Worm (Caenorhabditis elegans): Measurements from ENCODE around the gene srsx-7.

srsx-7 gene

DNA sequence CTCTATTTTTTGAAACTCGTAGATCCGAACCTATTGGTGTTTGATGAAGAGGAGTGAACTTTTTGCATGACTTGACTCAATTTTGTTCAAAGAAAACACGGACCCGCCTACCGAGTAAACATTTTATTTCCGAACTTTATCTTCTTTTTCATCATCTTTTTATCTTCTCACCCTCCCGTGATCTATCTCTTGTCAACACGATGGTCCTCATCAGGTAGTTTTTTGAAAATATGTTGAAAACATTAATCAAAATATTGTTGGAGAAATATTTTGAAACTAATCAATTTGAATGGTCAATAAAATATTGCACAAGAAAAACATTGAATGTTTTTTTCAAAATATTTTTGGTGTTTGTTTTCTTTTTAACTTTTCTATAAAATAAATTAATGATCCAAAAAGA lies 17.2 kb upstream of the srsx-7 start:
- TF ChIP-seq ceh-8 (GFP tag; optimal IDR thresholded peaks at IDR 0.05) (no peak), unc-130 (tag; optimal IDR thresholded peaks at IDR 0.05) (no peak), C16A3.4 (tag; optimal IDR thresholded peaks at IDR 0.05) (no peak), nhr-28 (tag; optimal IDR thresholded peaks at IDR 0.05) (no peak)

DNA sequence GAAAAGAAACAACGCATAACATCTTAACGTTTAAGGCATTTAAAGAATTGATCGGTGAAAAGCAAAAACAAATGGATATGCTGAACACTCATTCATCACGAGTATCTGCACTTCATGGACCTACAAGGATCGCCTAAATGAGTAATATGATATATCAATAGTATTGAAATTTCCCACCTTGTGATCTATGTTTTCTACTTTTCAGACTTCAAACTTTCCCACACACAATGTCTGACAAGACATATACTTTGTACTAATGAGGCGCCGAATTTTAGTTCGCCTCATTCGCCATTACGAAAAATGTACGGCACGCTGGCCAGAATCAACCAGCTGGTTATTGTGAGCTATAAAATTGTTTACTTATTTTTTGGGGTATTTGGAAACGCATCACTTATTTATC lies 1.2 kb downstream of the srsx-7 start, which contains the start of gene srsx-6:
srsx-6 (plus strand) TSS at position 301 of the 400 bp plus-strand sequence.
- TF ChIP-seq hlh-4 (tag; optimal IDR thresholded peaks at IDR 0.05): no peak
- TF ChIP-seq zip-4 (GFP tag; optimal IDR thresholded peaks at IDR 0.05): no peak
- TF ChIP-seq pag-3 (tag; optimal IDR thresholded peaks at IDR 0.05; ENCODE audit: borderline replicate concordance, insufficient read depth): no peak
- TF ChIP-seq egl-13 (tag; optimal IDR thresholded peaks at IDR 0.05): no peak
- no peak for TF ChIP-seq C16A3.4 (tag; optimal IDR thresholded peaks at IDR 0.05)
- TF ChIP-seq ets-5 (GFP tag; IDR thresholded peaks at IDR 0.05): no peak
- no peak for TF ChIP-seq pqm-1 (tag; optimal IDR thresholded peaks at IDR 0.05)
- no peak for TF ChIP-seq C04F5.9 (tag; optimal IDR thresholded peaks at IDR 0.05)
- TF ChIP-seq unc-86 (tag; optimal IDR thresholded peaks at IDR 0.05): no peak
- TF ChIP-seq sptf-1 (tag; optimal IDR thresholded peaks at IDR 0.05): no peak
- TF ChIP-seq skn-1 (tag; optimal IDR thresholded peaks at IDR 0.05): no peak
- no peak for TF ChIP-seq lin-39 (tag; optimal IDR thresholded peaks at IDR 0.05)
- no peak for TF ChIP-seq nhr-76 (tag; optimal IDR thresholded peaks at IDR 0.05)

ce11 chrV:7928660-7929059 lies 3.1 kb downstream of the srsx-7 start, which contains the start of gene srsx-5:
Gene srsx-5 (plus strand): TSS chrV:7928960.
- TF ChIP-seq dsc-1 (tag; optimal IDR thresholded peaks at IDR 0.05) (peak; percentile 68), egl-27 (tag; optimal IDR thresholded peaks at IDR 0.05) (no peak), nhr-76 (tag; optimal IDR thresholded peaks at IDR 0.05) (no peak)

DNA sequence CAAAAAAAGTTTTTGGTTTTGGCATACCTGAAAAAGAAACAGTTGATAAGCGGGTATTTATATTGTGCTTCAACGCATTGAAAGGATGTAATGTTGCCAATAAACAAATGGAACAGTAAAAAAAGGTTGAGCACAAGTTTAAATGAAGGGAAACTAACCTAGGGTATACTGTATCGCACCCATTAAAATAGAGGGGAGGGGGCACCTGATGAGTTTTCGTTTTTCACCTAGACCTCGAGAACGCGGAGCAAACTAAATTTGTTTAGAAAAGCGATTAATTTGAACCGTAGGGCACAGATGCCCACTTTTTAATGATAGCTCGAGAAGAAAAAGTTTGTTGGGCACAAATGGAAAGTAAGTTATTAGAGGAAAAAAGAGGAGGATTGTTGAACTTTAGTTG lies 7.4 kb downstream of the srsx-7 start, which contains the start of gene ncx-10:
ncx-10 (minus strand) TSS at position 101 of the 400 bp plus-strand sequence.
- TF ChIP-seq vab-15 (tag; optimal IDR thresholded peaks at IDR 0.05) (no peak), nhr-85 (tag) (no peak)

DNA sequence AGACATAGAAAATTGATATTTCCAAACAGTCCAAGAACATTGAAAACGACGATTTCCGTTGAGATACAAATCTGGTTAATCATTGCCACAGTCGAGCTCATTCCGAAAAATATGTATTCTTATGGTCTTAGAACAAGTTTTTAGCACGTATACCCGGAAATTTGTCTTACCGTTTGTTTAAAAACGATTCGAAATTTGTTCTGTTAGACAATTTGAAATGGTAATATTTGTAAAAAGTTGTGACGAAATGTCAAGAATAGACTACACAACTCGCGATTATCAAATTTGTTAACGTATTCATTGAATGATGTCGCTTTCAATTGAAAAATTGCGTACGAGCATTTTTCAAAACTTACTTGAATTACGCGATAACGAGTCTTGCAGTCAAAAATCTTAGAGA lies 11.6 kb downstream of the srsx-7 start, which contains the start of gene srsx-3:
srsx-3 (minus strand) TSS at position 101 of the 400 bp plus-strand sequence.
- TF ChIP-seq ceh-8 (GFP tag; optimal IDR thresholded peaks at IDR 0.05) (no peak), egl-27 (tag; optimal IDR thresholded peaks at IDR 0.05) (no peak), nhr-20 (tag; optimal IDR thresholded peaks at IDR 0.05) (no peak), dsc-1 (tag; optimal IDR thresholded peaks at IDR 0.05) (no peak), lin-14 (GFP tag; optimal IDR thresholded peaks at IDR 0.05) (no peak), tbx-2 (tag; optimal IDR thresholded peaks at IDR 0.05) (no peak), nhr-12 (tag; optimal IDR thresholded peaks at IDR 0.05) (no peak), vab-15 (tag; optimal IDR thresholded peaks at IDR 0.05) (no peak), aly-2 (tag; optimal IDR thresholded peaks at IDR 0.05) (no peak), efl-1 (optimal IDR thresholded peaks at IDR 0.05) (no peak), efl-1 (GFP tag; optimal IDR thresholded peaks at IDR 0.05 in 1 of 2) (no peak)

- TF ChIP-seq nhr-77 (tag; optimal IDR thresholded peaks at IDR 0.05) (no peak), lin-13 (GFP tag; optimal IDR thresholded peaks at IDR 0.05) (no peak), rnt-1 (tag; optimal IDR thresholded peaks at IDR 0.05) (no peak), unc-62 (GFP tag; optimal IDR thresholded peaks at IDR 0.05) (no peak), elt-3 (tag; optimal IDR thresholded peaks at IDR 0.05) (no peak), ceh-88 (GFP tag; IDR thresholded peaks at IDR 0.05) (no peak), unc-86 (tag; optimal IDR thresholded peaks at IDR 0.05) (no peak), skn-1 (tag; optimal IDR thresholded peaks at IDR 0.05) (no peak), nhr-47 (tag; optimal IDR thresholded peaks at IDR 0.05) (no peak), blmp-1 (tag; optimal IDR thresholded peaks at IDR 0.05) (no peak), hlh-17 (GFP tag; optimal IDR thresholded peaks at IDR 0.05; ENCODE audit: borderline replicate concordance) (no peak)
Measured at ce11 chrV:7940299-7940698, 14.7 kb downstream of the srsx-7 start, which contains the start of gene srt-53. Gene srt-53 (minus strand): TSS chrV:7940399.
